Fruit fly (Drosophila melanogaster) whole organism, embryonic: Measurements from ENCODE around the gene CG4133.

Source experiments
- BtbVII ChIP-seq: fragments of 200-800 bp; sonication (Bioruptor generic); optimal IDR thresholded peaks from 3 replicates; lab custom pipeline; 2017; ENCODE audit warnings: missing biosample characterization, mild to moderate bottlenecking, missing genetic modification characterization
- CG13775 ChIP-seq: fragments of 200-800 bp; sonication (Bioruptor generic); optimal IDR thresholded peaks from 3 replicates; lab custom pipeline; 2017; ENCODE audit warnings: missing biosample characterization, mild to moderate bottlenecking, missing genetic modification characterization
- CG17361 ChIP-seq: fragments of 200-800 bp; sonication (Bioruptor generic); IDR thresholded peaks from 3 replicates; pipeline ENCODE4 v1.3.6; 2022; ENCODE audit warnings: missing biosample characterization, missing genetic modification characterization
- CG17385 ChIP-seq: fragments of 200-800 bp; sonication (Bioruptor generic); optimal IDR thresholded peaks from 3 replicates; lab custom pipeline; 2018; ENCODE audit warnings: missing biosample characterization, mild to moderate bottlenecking, missing genetic modification characterization
- CG18011 ChIP-seq: fragments of 200-800 bp; sonication (Bioruptor generic); optimal IDR thresholded peaks from 2 replicates; lab custom pipeline; 2017; ENCODE audit warnings: missing biosample characterization, missing genetic modification characterization, mild to moderate bottlenecking, moderate library complexity, missing genotype
- CG2889 ChIP-seq: fragments of 200-800 bp; sonication (Bioruptor generic); IDR thresholded peaks from 3 replicates; pipeline ENCODE4 v1.3.6; 2022; ENCODE audit warnings: missing biosample characterization, missing genetic modification characterization
- CG4282 ChIP-seq: fragments of 200-800 bp; sonication (Bioruptor generic); optimal IDR thresholded peaks from 2 replicates; lab custom pipeline; 2016; ENCODE audit warnings: missing biosample characterization, missing genetic modification characterization
- CG4328 ChIP-seq: fragments of 200-800 bp; sonication (Bioruptor generic); optimal IDR thresholded peaks from 3 replicates; lab custom pipeline; 2017; ENCODE audit warnings: missing biosample characterization, missing genetic modification reagents, missing genetic modification characterization
- CG6683 ChIP-seq: fragments of 200-800 bp; sonication (Bioruptor generic); optimal IDR thresholded peaks from 2 replicates; lab custom pipeline; 2017; ENCODE audit warnings: missing biosample characterization, mild to moderate bottlenecking, missing genetic modification characterization, missing genetic modification reagents
- CHES-1-like ChIP-seq: fragments of 200-800 bp; sonication (Bioruptor generic); optimal IDR thresholded peaks from 2 replicates; lab custom pipeline; 2016; ENCODE audit warnings: missing biosample characterization, missing genetic modification characterization
- Dip3 ChIP-seq: fragments of 200-800 bp; sonication (Bioruptor generic); optimal IDR thresholded peaks from 3 replicates; lab custom pipeline; 2016; ENCODE audit warnings: missing biosample characterization, missing genetic modification characterization
- Fer1 ChIP-seq: fragments of 200-800 bp; sonication (Bioruptor generic); optimal IDR thresholded peaks from 2 replicates; lab custom pipeline; 2017; ENCODE audit warnings: missing biosample characterization, mild to moderate bottlenecking, missing genetic modification characterization
- H15 ChIP-seq: fragments of 200-800 bp; sonication (Bioruptor generic); IDR thresholded peaks from 3 replicates; pipeline ENCODE4 v1.3.6; 2022; ENCODE audit warnings: missing biosample characterization, missing genetic modification characterization
- HmgD ChIP-seq: fragments of 200-800 bp; sonication (Bioruptor generic); optimal IDR thresholded peaks from 3 replicates; lab custom pipeline; 2016; ENCODE audit warnings: missing biosample characterization, missing genetic modification characterization
- Lpt ChIP-seq: fragments of >200 bp; optimal IDR thresholded peaks from 2 replicates; lab custom pipeline; 2018; ENCODE audit warnings: missing biosample characterization, missing genetic modification characterization
- Mrtf ChIP-seq: fragments of 200-800 bp; sonication (Bioruptor generic); IDR thresholded peaks from 3 replicates; pipeline ENCODE4 v1.3.6; 2022; ENCODE audit warnings: missing biosample characterization, missing genetic modification characterization
- NfI ChIP-seq: fragments of 200-800 bp; sonication (Bioruptor generic); optimal IDR thresholded peaks from 3 replicates; lab custom pipeline; 2018; ENCODE audit warnings: missing biosample characterization, mild to moderate bottlenecking, missing genetic modification characterization, moderate library complexity
- Rfx ChIP-seq: fragments of 200-800 bp; sonication (Bioruptor generic); IDR thresholded peaks from 2 replicates; pipeline ENCODE4 v1.3.6; 2022; ENCODE audit warnings: missing biosample characterization, missing genetic modification characterization
- Sox100B ChIP-seq: fragments of 200-800 bp; sonication (Bioruptor generic); optimal IDR thresholded peaks from 3 replicates; lab custom pipeline; 2018; ENCODE audit warnings: missing biosample characterization, mild to moderate bottlenecking, missing genetic modification characterization
- Usf ChIP-seq: fragments of 200-800 bp; sonication (Bioruptor generic); optimal IDR thresholded peaks from 2 replicates; lab custom pipeline; 2017; ENCODE audit warnings: missing genotype, missing biosample characterization, missing genetic modification characterization
- bcd ChIP-seq: fragments of 200-800 bp; sonication (Bioruptor generic); optimal IDR thresholded peaks from 2 replicates; lab custom pipeline; 2017; ENCODE audit warnings: missing biosample characterization, mild to moderate bottlenecking, missing genetic modification characterization
- corto ChIP-seq: fragments of 200-800 bp; sonication (Bioruptor generic); optimal IDR thresholded peaks from 2 replicates; lab custom pipeline; 2016; ENCODE audit warnings: missing biosample characterization, mild to moderate bottlenecking, missing genetic modification characterization, moderate library complexity
- croc ChIP-seq: fragments of 200-800 bp; sonication (Bioruptor generic); conservative IDR thresholded peaks from 3 replicates; pipeline ENCODE4 v1.3.6; 2022; ENCODE audit warnings: missing biosample characterization, missing genetic modification characterization
- crp ChIP-seq, 2 experiments: fragments of 200-800 bp; sonication (Bioruptor generic); optimal IDR thresholded peaks; 2 replicates in 1 of 2; 3 replicates in 1 of 2; lab custom pipeline; 2017; ENCODE audit warnings: missing biosample characterization in 2 of 2, missing genetic modification characterization in 2 of 2, mild to moderate bottlenecking in 1 of 2, moderate library complexity in 1 of 2
- da ChIP-seq: fragments of 200-800 bp; sonication (Bioruptor generic); optimal IDR thresholded peaks from 2 replicates; lab custom pipeline; 2016; ENCODE audit warnings: missing biosample characterization, missing genetic modification characterization
- dpn ChIP-seq, 2 experiments: fragments of 200-800 bp; sonication (Bioruptor generic); optimal IDR thresholded peaks; 3 replicates each; lab custom pipeline; 2016; ENCODE audit warnings: missing biosample characterization in 2 of 2, missing genetic modification characterization in 2 of 2
- gsb-n ChIP-seq: fragments of 200-800 bp; sonication (Bioruptor generic); optimal IDR thresholded peaks from 3 replicates; lab custom pipeline; 2018; ENCODE audit warnings: missing biosample characterization, mild to moderate bottlenecking, missing genetic modification characterization
- hb ChIP-seq: fragments of 200-800 bp; sonication (Bioruptor generic); IDR thresholded peaks from 3 replicates; pipeline ENCODE4 v1.3.6; 2022; ENCODE audit warnings: missing biosample characterization, missing genetic modification characterization; ENCODE audit not compliant: partially characterized antibody
- hbn ChIP-seq: fragments of 200-800 bp; sonication (Bioruptor generic); IDR thresholded peaks from 2 replicates; pipeline ENCODE4 v1.3.6; 2022; ENCODE audit warnings: missing biosample characterization, missing genetic modification characterization; ENCODE audit not compliant: partially characterized antibody
- her ChIP-seq: fragments of 200-800 bp; sonication (Bioruptor generic); optimal IDR thresholded peaks from 2 replicates; lab custom pipeline; 2016; ENCODE audit warnings: missing biosample characterization, missing genetic modification characterization
- inv ChIP-seq: fragments of 200-800 bp; sonication (Bioruptor generic); IDR thresholded peaks from 2 replicates; pipeline ENCODE4 v1.3.6; 2022; ENCODE audit warnings: missing biosample characterization, missing genetic modification characterization; ENCODE audit not compliant: partially characterized antibody
- jigr1 ChIP-seq: fragments of 200-800 bp; sonication (Bioruptor generic); IDR thresholded peaks from 3 replicates; pipeline ENCODE4 v1.3.6; 2022; ENCODE audit warnings: missing biosample characterization, missing genetic modification characterization
- lab ChIP-seq: fragments of 200-800 bp; sonication (Bioruptor generic); optimal IDR thresholded peaks from 3 replicates; lab custom pipeline; 2017; ENCODE audit warnings: missing biosample characterization, missing genetic modification characterization, mild to moderate bottlenecking, moderate library complexity, missing genetic modification reagents
- nau ChIP-seq: fragments of 200-800 bp; sonication (Bioruptor generic); optimal IDR thresholded peaks from 3 replicates; lab custom pipeline; 2017; ENCODE audit warnings: missing biosample characterization, mild to moderate bottlenecking, missing genetic modification characterization, missing genetic modification reagents
- nerfin-1 ChIP-seq: fragments of 200-800 bp; sonication (Bioruptor generic); optimal IDR thresholded peaks from 3 replicates; lab custom pipeline; 2019; ENCODE audit warnings: missing biosample characterization, mild to moderate bottlenecking, missing genetic modification characterization, moderate library complexity
- onecut ChIP-seq: fragments of 200-800 bp; sonication (Bioruptor generic); IDR thresholded peaks from 2 replicates; pipeline ENCODE4 v1.3.6; 2022; ENCODE audit warnings: missing biosample characterization, missing genetic modification characterization
- pan ChIP-seq, 4 experiments: fragments of >200 bp in 3 of 4; fragments of 200-800 bp in 1 of 4; sonication (Bioruptor generic) in 1 of 4; optimal IDR thresholded peaks in 3 of 4; IDR thresholded peaks in 1 of 4; 2 replicates each; pipeline versions ENCODE4 v1.3.6 to Lab custom; 2017 to 2022; ENCODE audit warnings: missing biosample characterization in 2 of 4, missing genetic modification characterization in 2 of 4, mixed read lengths in 1 of 4
- pfk ChIP-seq: fragments of 200-800 bp; sonication (Bioruptor generic); optimal IDR thresholded peaks from 2 replicates; lab custom pipeline; 2018; ENCODE audit warnings: missing biosample characterization, mild to moderate bottlenecking, missing genetic modification characterization, moderate library complexity
- schlank ChIP-seq: fragments of 200-800 bp; sonication (Bioruptor generic); optimal IDR thresholded peaks from 2 replicates; lab custom pipeline; 2018; ENCODE audit warnings: missing biosample characterization, mild to moderate bottlenecking, missing genetic modification characterization
- slou ChIP-seq: fragments of 200-800 bp; sonication (Bioruptor generic); optimal IDR thresholded peaks from 3 replicates; lab custom pipeline; 2016; ENCODE audit warnings: missing biosample characterization, missing genetic modification characterization
- slp2 ChIP-seq: fragments of 200-800 bp; sonication (Bioruptor generic); optimal IDR thresholded peaks from 2 replicates; lab custom pipeline; 2016; ENCODE audit warnings: missing biosample characterization, missing genetic modification characterization
- ssp ChIP-seq: fragments of 200-800 bp; sonication (Bioruptor generic); IDR thresholded peaks from 2 replicates; pipeline ENCODE4 v1.3.6; 2022; ENCODE audit warnings: missing biosample characterization, missing genetic modification characterization
- stc ChIP-seq: fragments of 200-800 bp; sonication (Bioruptor generic); IDR thresholded peaks from 2 replicates; pipeline ENCODE4 v1.3.6; 2022; ENCODE audit warnings: missing biosample characterization, missing genetic modification characterization
- tx ChIP-seq: fragments of 200-800 bp; sonication (Bioruptor generic); optimal IDR thresholded peaks from 2 replicates; lab custom pipeline; 2016; ENCODE audit warnings: missing biosample characterization, missing genetic modification characterization
- vvl ChIP-seq: fragments of 200-800 bp; sonication (Bioruptor generic); IDR thresholded peaks from 2 replicates; pipeline ENCODE4 v1.3.6; 2022; ENCODE audit warnings: missing biosample characterization, missing genetic modification characterization
- wek ChIP-seq: fragments of 200-800 bp; sonication (Bioruptor generic); optimal IDR thresholded peaks from 3 replicates; lab custom pipeline; 2018; ENCODE audit warnings: missing biosample characterization, mild to moderate bottlenecking, missing genetic modification characterization, moderate library complexity
- z ChIP-seq: fragments of 200-800 bp; sonication (Bioruptor generic); IDR thresholded peaks from 3 replicates; pipeline ENCODE4 v1.3.6; 2022; ENCODE audit warnings: missing biosample characterization, missing genetic modification characterization
- zen ChIP-seq: fragments of 200-800 bp; sonication (Bioruptor generic); optimal IDR thresholded peaks from 3 replicates; lab custom pipeline; 2018; ENCODE audit warnings: missing biosample characterization, mild to moderate bottlenecking, missing genetic modification characterization, moderate library complexity

CG4133 gene

DNA sequence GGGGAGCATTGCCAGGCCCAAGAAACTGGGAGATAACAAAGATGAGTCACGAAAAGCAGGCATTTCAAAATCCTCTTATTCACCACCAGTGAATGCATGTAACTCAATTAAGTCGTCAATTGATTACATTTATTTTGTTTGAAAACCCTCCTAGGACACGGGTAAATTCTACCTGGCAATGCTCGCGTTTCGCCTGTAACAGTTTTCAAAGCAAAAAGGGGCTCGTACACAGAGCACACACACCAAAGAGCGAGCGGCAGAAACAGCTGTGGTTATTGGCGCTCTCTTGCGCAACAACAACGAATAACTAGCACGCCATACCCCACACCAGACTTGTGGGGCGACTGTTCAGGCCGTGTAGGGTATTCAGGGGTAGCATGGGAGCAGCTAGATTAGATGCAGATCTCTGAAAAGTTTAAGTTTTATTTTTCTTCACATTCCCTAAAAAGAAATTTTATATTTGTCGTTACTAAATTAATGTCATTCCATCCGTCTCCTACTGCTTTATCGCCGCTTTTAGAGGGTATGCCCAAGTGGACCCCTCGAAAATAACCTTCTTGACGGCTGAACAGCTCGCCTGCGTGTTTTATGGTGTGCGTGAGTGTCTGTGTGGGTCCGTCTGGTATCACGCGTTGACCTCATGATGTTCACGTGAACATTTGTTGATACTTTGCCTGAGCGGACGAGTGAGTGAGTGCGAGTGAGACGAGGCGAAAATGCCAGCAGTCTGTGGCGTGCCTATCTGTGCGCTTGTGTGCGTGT lies 25.5 kb downstream of the CG4133 start (continued):
- TF ChIP-seq Lpt (GFP tag; lab: Kevin White, UChicago) (peak; percentile 74), CG2889 (GFP tag; lab: Robert Waterston, UW) (no peak), schlank (tag; lab: Kevin White, UChicago) (peak; percentile 100), CG18011 (peak; percentile 95), nau (GFP tag; lab: Kevin White, UChicago) (peak; percentile 100), z (GFP tag; lab: Robert Waterston, UW) (no peak), hb (GFP tag; lab: Robert Waterston, UW) (no peak), stc (GFP tag; lab: Robert Waterston, UW) (no peak), Mrtf (GFP tag; lab: Robert Waterston, UW) (no peak), crp (GFP tag; optimal IDR thresholded peaks at IDR 0.05; lab: Kevin White, UChicago) (peak; percentile 74 to 87), nerfin-1 (tag; lab: Kevin White, UChicago) (peak; percentile 100), H15 (GFP tag; lab: Robert Waterston, UW) (no peak), CG17385 (GFP tag; lab: Kevin White, UChicago) (peak; percentile 100), Dip3 (GFP tag; lab: Kevin White, UChicago) (peak; percentile 100), hbn (GFP tag; lab: Robert Waterston, UW) (no peak), pan (optimal IDR thresholded peaks at IDR 0.05; lab: Kevin White, UChicago) (peak in 1 of 2 experiments; percentile 88), pan (GFP tag; optimal IDR thresholded peaks at IDR 0.05 in 1 of 2, IDR thresholded peaks at IDR 0.05 in 1 of 2) (peak in 1 of 2 experiments; percentile 83), gsb-n (peak; percentile 100), slou (GFP tag; lab: Kevin White, UChicago) (peak; percentile 100), CG13775 (peak; percentile 100), Fer1 (GFP tag; lab: Kevin White, UChicago) (peak; percentile 100), wek (peak; percentile 98), inv (GFP tag; lab: Robert Waterston, UW) (no peak), corto (GFP tag; lab: Kevin White, UChicago) (peak; percentile 100), croc (GFP tag; lab: Robert Waterston, UW) (peak; percentile 100), CG4282 (GFP tag; lab: Kevin White, UChicago) (peak; percentile 100), pfk (GFP tag; lab: Kevin White, UChicago) (peak; percentile 83), onecut (GFP tag; lab: Robert Waterston, UW) (peak; percentile 100), lab (GFP tag; lab: Kevin White, UChicago) (peak; percentile 100), tx (GFP tag; lab: Kevin White, UChicago) (peak; percentile 100), CG17361 (no peak), dpn (GFP tag; optimal IDR thresholded peaks at IDR 0.05; lab: Kevin White, UChicago) (peak; percentile 100), jigr1 (GFP tag; lab: Robert Waterston, UW) (no peak), Rfx (GFP tag; lab: Robert Waterston, UW) (no peak), zen (tag; lab: Kevin White, UChicago) (peak; percentile 100), Usf (GFP tag; lab: Kevin White, UChicago) (peak; percentile 100), da (peak; percentile 100), ssp (GFP tag; lab: Robert Waterston, UW) (no peak), bcd (peak; percentile 100), CHES-1-like (GFP tag; lab: Kevin White, UChicago) (peak; percentile 100), vvl (GFP tag; lab: Robert Waterston, UW) (no peak), slp2 (peak; percentile 100), NfI (GFP tag; lab: Kevin White, UChicago) (peak; percentile 100), HmgD (GFP tag; lab: Kevin White, UChicago) (peak; percentile 100), CG6683 (GFP tag; lab: Kevin White, UChicago) (peak; percentile 100), Sox100B (GFP tag; lab: Kevin White, UChicago) (peak; percentile 100), BtbVII (GFP tag; lab: Kevin White, UChicago) (peak; percentile 100), her (GFP tag; lab: Kevin White, UChicago) (peak; percentile 99), CG4328 (peak; percentile 100)
